Fruit fly (Drosophila melanogaster) whole organism, embryonic: ENCODE data around the gene RpS17.
A peak's percentile ranks its signal among the peaks of the same experiment; 100 is the strongest.

ENCODE experiments used
- Abd-B ChIP-seq: fragments of 200-800 bp; sonication (Bioruptor generic); optimal IDR thresholded peaks from 2 replicates; lab custom pipeline; 2018; ENCODE audit warnings: missing biosample characterization, mild to moderate bottlenecking, missing genetic modification characterization, moderate library complexity
- Adf1 ChIP-seq: fragments of 200-800 bp; sonication (Bioruptor generic); IDR thresholded peaks from 2 replicates; pipeline ENCODE4 v1.3.6; 2022; ENCODE audit warnings: missing biosample characterization, missing genetic modification characterization
- B-H2 ChIP-seq: fragments of 200-800 bp; sonication (Bioruptor generic); optimal IDR thresholded peaks from 2 replicates; lab custom pipeline; 2018; ENCODE audit warnings: missing biosample characterization, mild to moderate bottlenecking, missing genetic modification characterization
- Bteb2 ChIP-seq: fragments of 200-800 bp; sonication (Bioruptor generic); optimal IDR thresholded peaks from 2 replicates; lab custom pipeline; 2016; ENCODE audit warnings: missing biosample characterization, missing genetic modification characterization
- CG10267 ChIP-seq: fragments of 200-800 bp; sonication (Bioruptor generic); optimal IDR thresholded peaks from 2 replicates; lab custom pipeline; 2018; ENCODE audit warnings: missing biosample characterization, mild to moderate bottlenecking, missing genetic modification characterization, moderate library complexity
- CG10274 ChIP-seq: fragments of 200-800 bp; sonication (Bioruptor generic); optimal IDR thresholded peaks from 3 replicates; lab custom pipeline; 2017; ENCODE audit warnings: missing biosample characterization, mild to moderate bottlenecking, missing genetic modification characterization
- CG10321 ChIP-seq: fragments of 200-800 bp; sonication (Bioruptor generic); IDR thresholded peaks from 2 replicates; pipeline ENCODE4 v1.3.6; 2022; ENCODE audit warnings: missing biosample characterization, missing genetic modification characterization
- CG10462 ChIP-seq: fragments of 200-800 bp; sonication (Bioruptor generic); optimal IDR thresholded peaks from 2 replicates; lab custom pipeline; 2016; ENCODE audit warnings: missing biosample characterization, missing genetic modification characterization
- CG10565 ChIP-seq: fragments of 200-800 bp; sonication (Bioruptor generic); optimal IDR thresholded peaks from 3 replicates; lab custom pipeline; 2016; ENCODE audit warnings: missing biosample characterization, mild to moderate bottlenecking, missing genetic modification characterization
- CG11504 ChIP-seq: fragments of 200-800 bp; sonication (Bioruptor generic); optimal IDR thresholded peaks from 3 replicates; lab custom pipeline; 2019; ENCODE audit warnings: missing biosample characterization, mild to moderate bottlenecking, missing genetic modification characterization, moderate library complexity
- CG13775 ChIP-seq: fragments of 200-800 bp; sonication (Bioruptor generic); optimal IDR thresholded peaks from 3 replicates; lab custom pipeline; 2017; ENCODE audit warnings: missing biosample characterization, mild to moderate bottlenecking, missing genetic modification characterization
- CG13894 ChIP-seq: fragments of 200-800 bp; sonication (Bioruptor generic); optimal IDR thresholded peaks from 3 replicates; lab custom pipeline; 2018; ENCODE audit warnings: missing biosample characterization, mild to moderate bottlenecking, missing genetic modification characterization, moderate library complexity
- CG14860 ChIP-seq: fragments of 200-800 bp; sonication (Bioruptor generic); IDR thresholded peaks from 3 replicates; pipeline ENCODE4 v1.3.6; 2022; ENCODE audit warnings: missing biosample characterization, missing genetic modification characterization; ENCODE audit not compliant: partially characterized antibody
- CG15514 ChIP-seq: fragments of 200-800 bp; sonication (Bioruptor generic); optimal IDR thresholded peaks from 3 replicates; lab custom pipeline; 2017; ENCODE audit warnings: missing biosample characterization, missing genetic modification characterization, mild to moderate bottlenecking, moderate library complexity, missing genetic modification reagents
- CG16815 ChIP-seq: fragments of 200-800 bp; sonication (Bioruptor generic); optimal IDR thresholded peaks from 3 replicates; lab custom pipeline; 2017; ENCODE audit warnings: missing biosample characterization, mild to moderate bottlenecking, missing genetic modification characterization
- CG2120 ChIP-seq: fragments of 200-800 bp; sonication (Bioruptor generic); optimal IDR thresholded peaks from 3 replicates; lab custom pipeline; 2016; ENCODE audit warnings: missing biosample characterization, missing genetic modification characterization
- CG4360 ChIP-seq: fragments of 200-800 bp; sonication (Bioruptor generic); IDR thresholded peaks from 2 replicates; pipeline ENCODE4 v1.3.6; 2022; ENCODE audit warnings: missing biosample characterization, missing genetic modification characterization
- CTCF ChIP-seq: fragments of 200-800 bp; sonication (Bioruptor generic); optimal IDR thresholded peaks from 2 replicates; lab custom pipeline; 2017; ENCODE audit warnings: missing biosample characterization, mild to moderate bottlenecking, missing genetic modification characterization, moderate library complexity
- CoRest ChIP-seq: fragments of 200-800 bp; sonication (Bioruptor generic); optimal IDR thresholded peaks from 3 replicates; lab custom pipeline; 2018; ENCODE audit warnings: missing biosample characterization, mild to moderate bottlenecking, missing genetic modification characterization, moderate library complexity
- Dek ChIP-seq: fragments of 200-800 bp; sonication (Bioruptor generic); optimal IDR thresholded peaks from 3 replicates; lab custom pipeline; 2019; ENCODE audit warnings: missing biosample characterization, mild to moderate bottlenecking, missing genetic modification characterization, moderate library complexity
- Dref ChIP-seq: fragments of 200-800 bp; sonication (Bioruptor generic); IDR thresholded peaks from 2 replicates; pipeline ENCODE4 v1.3.6; 2022; ENCODE audit warnings: missing biosample characterization, missing genetic modification characterization
- Ets65A ChIP-seq: fragments of 200-800 bp; sonication (Bioruptor generic); peaks from one replicate; lab custom pipeline; 2016; ENCODE audit warnings: missing biosample characterization, missing genetic modification characterization
- MBD-R2 ChIP-seq: fragments of 200-800 bp; sonication (Bioruptor generic); IDR thresholded peaks from 2 replicates; pipeline ENCODE4 v1.3.6; 2022; ENCODE audit warnings: missing biosample characterization, missing genetic modification characterization
- MESR4 ChIP-seq: fragments of 200-800 bp; sonication (Bioruptor generic); optimal IDR thresholded peaks from 2 replicates; lab custom pipeline; 2018; ENCODE audit warnings: missing biosample characterization, mild to moderate bottlenecking, missing genetic modification characterization, moderate library complexity
- Med ChIP-seq: fragments of 200-800 bp; sonication (Bioruptor generic); peaks from one replicate; lab custom pipeline; 2016; ENCODE audit warnings: missing biosample characterization, missing genetic modification characterization, mild to moderate bottlenecking, inconsistent platforms, moderate library complexity
- Mrtf ChIP-seq: fragments of 200-800 bp; sonication (Bioruptor generic); IDR thresholded peaks from 3 replicates; pipeline ENCODE4 v1.3.6; 2022; ENCODE audit warnings: missing biosample characterization, missing genetic modification characterization
- Optix ChIP-seq: fragments of 200-800 bp; sonication (Bioruptor generic); IDR thresholded peaks from 3 replicates; pipeline ENCODE4 v1.3.6; 2022; ENCODE audit warnings: missing biosample characterization, missing genetic modification characterization
- Rx ChIP-seq: fragments of 200-800 bp; sonication (Bioruptor generic); IDR thresholded peaks from 2 replicates; pipeline ENCODE4 v1.3.6; 2022; ENCODE audit warnings: missing biosample characterization, missing genetic modification characterization
- Scr ChIP-seq: fragments of 200-800 bp; sonication (Bioruptor generic); IDR thresholded peaks from 2 replicates; pipeline ENCODE4 v1.3.6; 2022; ENCODE audit warnings: missing biosample characterization, missing genetic modification characterization; ENCODE audit not compliant: partially characterized antibody
- Sry-δ ChIP-seq: fragments of 200-800 bp; sonication (Bioruptor generic); optimal IDR thresholded peaks from 2 replicates; lab custom pipeline; 2016; ENCODE audit warnings: missing biosample characterization, missing genetic modification characterization
- Xbp1 ChIP-seq: fragments of 200-800 bp; sonication (Bioruptor generic); optimal IDR thresholded peaks from 3 replicates; lab custom pipeline; 2016; ENCODE audit warnings: missing biosample characterization, mild to moderate bottlenecking, missing genetic modification characterization
- corto ChIP-seq: fragments of 200-800 bp; sonication (Bioruptor generic); optimal IDR thresholded peaks from 2 replicates; lab custom pipeline; 2016; ENCODE audit warnings: missing biosample characterization, mild to moderate bottlenecking, missing genetic modification characterization, moderate library complexity
- dm ChIP-seq: fragments of 200-800 bp; sonication (Bioruptor generic); optimal IDR thresholded peaks from 3 replicates; lab custom pipeline; 2016; ENCODE audit warnings: missing biosample characterization, missing genetic modification characterization
- dysf ChIP-seq: fragments of 200-800 bp; sonication (Bioruptor generic); IDR thresholded peaks from 3 replicates; pipeline ENCODE4 v1.3.6; 2022; ENCODE audit warnings: missing biosample characterization, missing genetic modification characterization
- ken ChIP-seq: fragments of 200-800 bp; sonication (Bioruptor generic); IDR thresholded peaks from 3 replicates; pipeline ENCODE4 v1.3.6; 2022; ENCODE audit warnings: missing biosample characterization, missing genetic modification characterization
- nerfin-2 ChIP-seq: fragments of 200-800 bp; sonication (Bioruptor generic); IDR thresholded peaks from 2 replicates; pipeline ENCODE4 v1.3.6; 2022; ENCODE audit warnings: missing biosample characterization, missing genetic modification characterization; ENCODE audit not compliant: partially characterized antibody
- nom ChIP-seq: fragments of 200-800 bp; sonication (Bioruptor generic); optimal IDR thresholded peaks from 2 replicates; lab custom pipeline; 2017; ENCODE audit warnings: missing biosample characterization, missing genetic modification characterization, mild to moderate bottlenecking, moderate library complexity, missing genetic modification reagents
- pan ChIP-seq, 4 experiments: fragments of >200 bp in 3 of 4; fragments of 200-800 bp in 1 of 4; sonication (Bioruptor generic) in 1 of 4; optimal IDR thresholded peaks in 3 of 4; IDR thresholded peaks in 1 of 4; 2 replicates each; pipeline versions ENCODE4 v1.3.6 to Lab custom; 2017 to 2022; ENCODE audit warnings: missing biosample characterization in 2 of 4, missing genetic modification characterization in 2 of 4, mixed read lengths in 1 of 4
- pzg ChIP-seq: fragments of 200-800 bp; sonication (Bioruptor generic); optimal IDR thresholded peaks from 3 replicates; lab custom pipeline; 2018; ENCODE audit warnings: missing biosample characterization, mild to moderate bottlenecking, missing genetic modification characterization, moderate library complexity
- ro ChIP-seq: fragments of 200-800 bp; sonication (Bioruptor generic); IDR thresholded peaks from 2 replicates; pipeline ENCODE4 v1.3.6; 2022; ENCODE audit warnings: missing biosample characterization, missing genetic modification characterization
- salm ChIP-seq: fragments of 200-800 bp; sonication (Bioruptor generic); optimal IDR thresholded peaks from 2 replicates; lab custom pipeline; 2018; ENCODE audit warnings: missing biosample characterization, mild to moderate bottlenecking, missing genetic modification characterization
- seq ChIP-seq: fragments of 200-800 bp; sonication (Bioruptor generic); IDR thresholded peaks from 2 replicates; pipeline ENCODE4 v1.3.6; 2022; ENCODE audit warnings: missing biosample characterization, missing genetic modification characterization
- sqz ChIP-seq: fragments of 200-800 bp; sonication (Bioruptor generic); optimal IDR thresholded peaks from 3 replicates; lab custom pipeline; 2018; ENCODE audit warnings: missing biosample characterization, mild to moderate bottlenecking, missing genetic modification characterization
- sug ChIP-seq: fragments of 200-800 bp; optimal IDR thresholded peaks from 2 replicates; lab custom pipeline; 2019; ENCODE audit warnings: missing biosample characterization, mild to moderate bottlenecking, missing genetic modification characterization, moderate library complexity
- ttk ChIP-seq: fragments of 200-800 bp; sonication (Bioruptor generic); IDR thresholded peaks from 2 replicates; pipeline ENCODE4 v2.1.2; 2022; ENCODE audit warnings: missing biosample characterization, missing genetic modification characterization
- tx ChIP-seq: fragments of 200-800 bp; sonication (Bioruptor generic); optimal IDR thresholded peaks from 2 replicates; lab custom pipeline; 2016; ENCODE audit warnings: missing biosample characterization, missing genetic modification characterization
- vfl ChIP-seq: fragments of 200-800 bp; sonication (Bioruptor generic); optimal IDR thresholded peaks from 2 replicates; lab custom pipeline; 2016; ENCODE audit warnings: missing biosample characterization, missing genetic modification characterization
- vvl ChIP-seq: fragments of 200-800 bp; sonication (Bioruptor generic); IDR thresholded peaks from 2 replicates; pipeline ENCODE4 v1.3.6; 2022; ENCODE audit warnings: missing biosample characterization, missing genetic modification characterization

The RpS17 gene

DNA sequence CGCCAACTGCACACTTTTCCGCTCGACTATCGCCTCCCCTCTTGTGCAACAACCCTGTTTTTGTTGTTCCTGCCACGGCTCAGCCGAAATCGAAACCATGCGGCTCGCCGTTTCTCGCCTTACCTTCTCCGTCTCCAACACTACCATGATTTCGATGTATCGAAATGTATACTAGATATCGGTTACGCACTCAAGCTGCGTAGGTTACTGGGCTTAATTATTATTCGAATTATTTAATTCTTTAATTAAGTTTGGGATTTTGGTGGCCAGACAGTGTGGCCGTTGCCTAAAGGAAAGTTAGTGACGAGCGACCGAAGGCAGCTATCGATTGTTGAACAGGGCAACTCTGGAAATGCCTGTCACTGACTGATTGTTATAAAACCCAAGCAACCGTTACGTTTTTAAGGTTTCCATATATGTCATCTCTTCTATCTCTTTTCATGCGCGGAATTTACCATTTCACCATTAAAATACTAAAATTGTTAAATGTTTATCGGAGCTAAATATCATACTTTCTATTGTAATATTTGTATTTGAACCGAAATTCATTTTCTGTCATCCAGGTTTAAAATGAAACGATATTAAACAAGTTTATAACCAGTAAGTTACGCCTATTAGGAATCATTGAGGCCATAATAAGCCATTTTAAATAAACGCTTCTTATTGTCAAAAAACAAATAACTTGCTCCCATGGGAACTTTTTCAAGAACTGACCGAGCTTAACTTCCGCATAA lies 27.3 kb downstream of the RpS17 start, which contains the start of gene eIF4E1 (continued):
- TF ChIP-seq Scr (peak; percentile 76), Dref (peak; percentile 92), CG13894 (tag; lab: Kevin White, UChicago) (peak; percentile 31), Bteb2 (GFP tag; lab: Kevin White, UChicago) (no peak), CoRest (tag; lab: Kevin White, UChicago) (peak; percentile 61), B-H2 (GFP tag; lab: Kevin White, UChicago) (peak; percentile 2), sqz (GFP tag; lab: Kevin White, UChicago) (no peak), CG13775 (peak; percentile 8), Adf1 (GFP tag; lab: Robert Waterston, UW) (0 out of 2 replicates have a peak, but pooled peaks have one; percentile 28), corto (GFP tag; lab: Kevin White, UChicago) (no peak), Dek (peak; percentile 1), MESR4 (GFP tag; lab: Kevin White, UChicago) (peak; percentile 86), CG11504 (tag; lab: Kevin White, UChicago) (no peak), Xbp1 (GFP tag; lab: Kevin White, UChicago) (peak; percentile 46), CG10565 (GFP tag; lab: Kevin White, UChicago) (no peak), CG10267 (tag; lab: Kevin White, UChicago) (peak; percentile 65), nerfin-2 (0 out of 2 replicates have a peak, but pooled peaks have one; percentile 42), dysf (GFP tag; lab: Robert Waterston, UW) (no peak), CG15514 (peak; percentile 68), Ets65A (GFP tag; lab: Kevin White, UChicago) (peak; percentile 89), CG2120 (GFP tag; lab: Kevin White, UChicago) (peak; percentile 13), ken (peak; percentile 27; the same call in 2 of the 3 replicates), sug (tag; lab: Kevin White, UChicago) (peak; percentile 14), Sry-δ (peak; percentile 96), vfl (GFP tag; lab: Kevin White, UChicago) (peak; percentile 28), CG14860 (GFP tag; lab: Robert Waterston, UW) (peak; percentile 36; the same call in 2 of the 3 replicates), CG10462 (GFP tag; lab: Kevin White, UChicago) (peak; percentile 75), nom (GFP tag; lab: Kevin White, UChicago) (no peak), vvl (peak; percentile 4; the same call in 1 of the 2 replicates), CG4360 (GFP tag; lab: Robert Waterston, UW) (peak; percentile 52; the same call in 1 of the 2 replicates)
- TF ChIP-seq, all 482 proteins: peak for 152

- TF ChIP-seq Mrtf (GFP tag; lab: Robert Waterston, UW) (no peak), ro (GFP tag; lab: Robert Waterston, UW) (no peak), CG16815 (GFP tag; lab: Kevin White, UChicago) (no peak), CG10274 (no peak), Abd-B (no peak), ttk (GFP tag; lab: Robert Waterston, UW) (no peak), seq (GFP tag; lab: Robert Waterston, UW) (peak; percentile 49; the same call in 1 of the 2 replicates), Rx (GFP tag; lab: Robert Waterston, UW) (no peak), MBD-R2 (GFP tag; lab: Robert Waterston, UW) (peak; percentile 20; the same call in 1 of the 2 replicates), CG10321 (GFP tag; lab: Robert Waterston, UW) (peak; percentile 58; the same call in 1 of the 2 replicates), dm (no peak), tx (GFP tag; lab: Kevin White, UChicago) (no peak), Med (GFP tag; lab: Kevin White, UChicago) (peak; percentile 48), pzg (GFP tag; lab: Kevin White, UChicago) (no peak), Optix (no peak), CTCF (no peak), pan (optimal IDR thresholded peaks at IDR 0.05; lab: Kevin White, UChicago) (no peak), pan (GFP tag; optimal IDR thresholded peaks at IDR 0.05 in 1 of 2, IDR thresholded peaks at IDR 0.05 in 1 of 2) (no peak), salm (tag; lab: Kevin White, UChicago) (no peak)
Measured at dm6 chr3L:9401354-9402156, 28.1 kb downstream of the RpS17 start.
